Worm (Caenorhabditis elegans) whole organism, midembryonic: Measurements from ENCODE around the gene eif-2Bepsilon.

Experiments used
- T22C8.4 ChIP-seq: fragments of 200-800 bp; sonication (Bioruptor generic); IDR thresholded peaks from 2 replicates; pipeline ENCODE4 v1.3.6; 2022; ENCODE audit warnings: missing genetic modification characterization, missing compliant biosample characterization
- cog-1 ChIP-seq: sonication (generic microtip); optimal IDR thresholded peaks from 2 replicates; lab custom pipeline; 2016; ENCODE audit warnings: missing genetic modification characterization, missing compliant biosample characterization
- flt-1 ChIP-seq: fragments of 200-800 bp; sonication (Bioruptor generic); IDR thresholded peaks from 2 replicates; pipeline ENCODE4 v1.3.6; 2022; ENCODE audit warnings: missing genetic modification characterization, missing compliant biosample characterization
- klf-2 ChIP-seq: fragments of 200-800 bp; sonication (Bioruptor generic); conservative IDR thresholded peaks from 2 replicates; pipeline ENCODE4 v1.3.6; 2022; ENCODE audit warnings: missing genetic modification reagents, missing genetic modification characterization, missing compliant biosample characterization
- med-1 ChIP-seq: sonication (generic microtip); optimal IDR thresholded peaks from 2 replicates; lab custom pipeline; 2017; ENCODE audit warnings: missing genetic modification characterization, mild to moderate bottlenecking, missing compliant biosample characterization, antibody characterized with exemption, missing genetic modification reagents; ENCODE audit not compliant: insufficient read depth
- ref-1 ChIP-seq: fragments of 200-800 bp; sonication (Bioruptor generic); conservative IDR thresholded peaks from 2 replicates; pipeline ENCODE4 v1.3.6; 2022; ENCODE audit warnings: missing genetic modification reagents, missing genetic modification characterization, missing compliant biosample characterization
- tab-1 ChIP-seq: fragments of 200-800 bp; sonication (Bioruptor generic); IDR thresholded peaks from 2 replicates; pipeline ENCODE4 v1.3.6; 2022; ENCODE audit warnings: missing genetic modification characterization, missing compliant biosample characterization
- ztf-23 ChIP-seq: fragments of 200-800 bp; sonication (Bioruptor generic); IDR thresholded peaks from 2 replicates; pipeline ENCODE4 v1.3.6; 2022; ENCODE audit warnings: missing genetic modification reagents, missing genetic modification characterization, missing compliant biosample characterization
- ztf-29 ChIP-seq: fragments of 200-800 bp; sonication (Bioruptor generic); IDR thresholded peaks from 2 replicates; pipeline ENCODE4 v1.3.6; 2022; ENCODE audit warnings: missing genetic modification reagents, missing genetic modification characterization, missing compliant biosample characterization

Gene eif-2Bepsilon

DNA sequence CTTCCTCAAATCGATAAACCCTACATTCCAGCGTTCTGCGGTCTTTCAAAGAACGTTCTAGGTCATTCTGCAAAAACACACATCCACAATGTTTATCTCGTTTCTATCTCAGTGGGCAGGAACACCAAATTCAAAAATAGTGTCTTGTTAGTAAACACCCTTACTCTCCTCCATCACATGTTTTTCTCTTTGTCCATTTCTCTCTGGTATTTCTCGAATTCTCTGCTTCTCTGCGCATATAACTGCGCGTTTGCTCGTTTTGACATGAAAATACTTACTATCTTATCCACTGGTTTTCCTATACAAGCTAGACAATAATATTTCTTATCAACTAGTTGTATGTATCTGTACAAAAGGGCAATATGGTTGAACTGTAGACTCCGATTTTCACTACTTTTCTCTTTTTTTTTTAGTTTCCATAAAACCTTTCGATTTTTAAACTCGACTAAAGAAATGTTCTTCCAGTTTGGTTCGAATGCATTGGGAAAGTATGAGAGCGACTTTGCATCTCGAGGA lies 11.0 kb upstream of the eif-2Bepsilon start, which contains the start of gene pyr-1:
pyr-1 (plus strand) TSS at position 466 of the 516 bp plus-strand sequence.
- TF ChIP-seq cog-1 (no peak), med-1 (no peak), klf-2 (no peak), ztf-29 (GFP tag; lab: Robert Waterston, UW) (no peak), tab-1 (GFP tag; lab: Robert Waterston, UW) (no peak), ref-1 (no peak), T22C8.4 (GFP tag; lab: Robert Waterston, UW) (no peak), ztf-23 (no peak), flt-1 (GFP tag; lab: Robert Waterston, UW) (no peak)

DNA sequence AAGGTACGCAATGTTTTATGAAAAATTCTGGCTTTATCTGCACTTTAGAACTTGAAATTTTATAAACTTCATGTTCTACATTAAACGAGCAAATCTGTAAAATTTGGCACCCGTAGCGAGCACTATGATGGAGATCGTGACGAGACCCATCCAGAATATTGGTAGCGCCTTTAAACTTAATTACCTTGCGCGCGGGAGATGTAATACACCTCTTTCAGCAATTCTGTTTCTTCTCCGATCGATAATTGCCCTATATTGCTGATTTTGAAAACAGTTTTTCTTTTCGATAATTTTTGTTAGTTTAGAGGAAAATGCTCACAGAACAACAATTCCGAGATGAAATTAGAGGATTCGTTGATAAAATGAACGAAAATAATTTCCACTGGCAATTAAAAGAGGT lies 2.8 kb upstream of the eif-2Bepsilon start, which contains the start of gene atg-10:
atg-10 (plus strand) TSS at position 301 of the 400 bp plus-strand sequence.
- TF ChIP-seq cog-1 = no peak
- TF ChIP-seq ref-1 = no peak
- TF ChIP-seq ztf-29 (GFP tag; lab: Robert Waterston, UW) = no peak
- TF ChIP-seq T22C8.4 (GFP tag; lab: Robert Waterston, UW) = no peak
- no peak for TF ChIP-seq tab-1 (GFP tag; lab: Robert Waterston, UW)
- TF ChIP-seq klf-2 = no peak
- no peak for TF ChIP-seq ztf-23
- TF ChIP-seq med-1 = no peak
- TF ChIP-seq flt-1 (GFP tag; lab: Robert Waterston, UW) = no peak

DNA sequence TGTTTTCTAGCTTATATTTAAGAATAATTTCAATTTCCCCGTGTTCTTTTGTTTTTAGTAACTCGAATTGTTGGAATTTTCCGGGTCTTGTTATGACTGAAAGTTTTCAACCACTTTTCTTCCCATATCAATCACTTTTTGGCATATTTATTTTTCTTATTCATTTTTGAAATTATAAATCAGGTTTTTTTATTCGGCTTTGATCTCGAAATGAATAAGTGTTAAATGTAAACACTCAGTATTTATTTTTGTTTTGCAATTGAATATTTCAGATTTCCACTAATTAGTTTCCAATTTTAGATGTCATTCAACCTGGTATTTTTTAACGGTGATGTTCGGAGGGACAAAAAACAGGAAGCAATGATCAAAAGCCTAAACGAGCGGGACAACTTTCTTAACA lies 2.9 kb downstream of the eif-2Bepsilon start, which contains the start of gene etc-1:
etc-1 (plus strand) TSS at position 301 of the 400 bp plus-strand sequence.
- no peak for TF ChIP-seq med-1
- TF ChIP-seq flt-1 (GFP tag; lab: Robert Waterston, UW) = no peak
- TF ChIP-seq tab-1 (GFP tag; lab: Robert Waterston, UW) = no peak
- no peak for TF ChIP-seq ztf-23
- TF ChIP-seq T22C8.4 (GFP tag; lab: Robert Waterston, UW) = no peak
- TF ChIP-seq ztf-29 (GFP tag; lab: Robert Waterston, UW) = no peak
- no peak for TF ChIP-seq klf-2
- no peak for TF ChIP-seq cog-1
- no peak for TF ChIP-seq ref-1

DNA sequence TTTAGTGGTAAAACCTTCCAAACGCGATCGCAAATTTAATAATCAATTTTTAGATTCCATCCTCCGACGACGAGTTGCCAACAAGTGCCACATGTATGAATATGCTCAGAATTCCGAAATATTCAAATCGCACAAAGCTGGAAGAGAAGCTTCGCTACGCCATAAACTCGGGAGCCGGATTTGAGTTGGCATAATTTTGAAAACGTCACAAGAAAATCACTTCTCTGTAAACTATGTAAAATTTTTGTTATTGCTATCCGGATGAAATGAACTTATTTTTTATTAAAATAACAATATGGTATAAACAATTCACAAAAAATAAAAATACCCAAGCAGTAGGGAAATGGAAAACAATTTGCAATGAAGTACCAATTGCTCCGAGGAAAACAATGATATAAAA lies 7.2 kb downstream of the eif-2Bepsilon start:
- no peak for TF ChIP-seq T22C8.4 (GFP tag; lab: Robert Waterston, UW)
- TF ChIP-seq ztf-23 = no peak
- no peak for TF ChIP-seq klf-2

DNA sequence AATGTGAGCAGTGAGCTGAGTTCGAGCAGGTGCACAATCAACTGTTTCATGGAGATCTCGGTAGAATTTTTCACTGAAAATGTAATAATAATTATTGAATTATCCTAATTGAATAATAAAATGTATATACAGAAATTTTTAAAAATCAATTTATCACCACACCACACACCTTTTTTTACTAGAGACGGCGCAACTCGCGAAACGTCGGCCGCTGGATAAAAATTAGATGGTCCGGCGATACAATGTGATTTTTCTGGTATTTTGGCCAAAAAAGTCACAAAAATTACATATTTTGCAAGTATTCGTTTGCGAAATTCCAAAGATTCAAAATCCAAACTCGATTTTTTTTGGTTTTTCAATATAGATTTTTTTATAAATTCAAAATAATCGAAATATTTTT lies 9.2 kb downstream of the eif-2Bepsilon start:
- TF ChIP-seq ztf-29 (GFP tag; lab: Robert Waterston, UW) = no peak
- TF ChIP-seq cog-1 = no peak
- no peak for TF ChIP-seq med-1
- TF ChIP-seq ztf-23 = no peak
- no peak for TF ChIP-seq T22C8.4 (GFP tag; lab: Robert Waterston, UW)
- TF ChIP-seq flt-1 (GFP tag; lab: Robert Waterston, UW) = no peak
- no peak for TF ChIP-seq ref-1
- TF ChIP-seq klf-2 = no peak
- no peak for TF ChIP-seq tab-1 (GFP tag; lab: Robert Waterston, UW)

DNA sequence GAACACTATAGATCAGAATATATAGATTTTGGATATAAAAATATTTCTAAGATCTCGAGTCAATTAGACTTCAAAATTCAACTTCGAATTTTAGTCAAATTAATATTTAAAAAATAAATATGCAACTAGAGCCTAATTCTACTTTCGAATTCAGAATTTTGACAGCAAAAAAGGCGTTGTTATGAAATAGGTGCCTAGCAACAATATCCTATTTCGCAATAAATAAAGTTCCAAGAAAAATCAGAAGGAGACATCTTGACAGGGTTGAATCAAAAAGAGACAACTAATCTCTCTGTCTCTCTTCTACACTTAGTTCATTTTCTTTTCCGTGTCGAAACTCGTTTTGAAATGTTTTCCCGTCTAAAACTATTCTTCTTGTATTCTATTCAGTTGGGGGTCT lies 13.7 kb downstream of the eif-2Bepsilon start:
- TF ChIP-seq ref-1 = no peak
- no peak for TF ChIP-seq tab-1 (GFP tag; lab: Robert Waterston, UW)
- TF ChIP-seq ztf-29 (GFP tag; lab: Robert Waterston, UW) = no peak
- no peak for TF ChIP-seq T22C8.4 (GFP tag; lab: Robert Waterston, UW)
- TF ChIP-seq flt-1 (GFP tag; lab: Robert Waterston, UW) = no peak
- no peak for TF ChIP-seq ztf-23
- no peak for TF ChIP-seq cog-1
- TF ChIP-seq klf-2 = no peak

DNA sequence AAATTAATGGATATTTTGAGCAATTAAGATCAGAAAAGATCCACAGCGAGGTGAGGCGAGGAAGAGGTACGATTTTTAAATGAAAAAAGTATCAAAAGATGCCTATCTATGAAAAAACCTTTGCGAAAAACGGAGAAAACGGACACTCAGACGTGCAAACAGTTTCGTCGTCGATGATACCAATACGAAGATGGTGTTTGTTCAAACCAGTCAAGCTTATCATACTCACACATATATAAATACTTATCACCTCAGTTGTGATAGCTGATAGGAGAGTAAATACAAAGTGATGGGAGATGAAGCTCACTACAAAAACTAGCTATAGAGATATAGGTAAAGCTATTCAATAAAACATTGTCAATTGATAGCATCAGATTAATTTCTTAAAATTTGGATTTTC lies 18.1 kb downstream of the eif-2Bepsilon start:
- TF ChIP-seq ref-1 (no peak), T22C8.4 (GFP tag; lab: Robert Waterston, UW) (no peak), flt-1 (GFP tag; lab: Robert Waterston, UW) (no peak), cog-1 (no peak), ztf-23 (no peak), klf-2 (no peak), tab-1 (GFP tag; lab: Robert Waterston, UW) (no peak), med-1 (no peak)

DNA sequence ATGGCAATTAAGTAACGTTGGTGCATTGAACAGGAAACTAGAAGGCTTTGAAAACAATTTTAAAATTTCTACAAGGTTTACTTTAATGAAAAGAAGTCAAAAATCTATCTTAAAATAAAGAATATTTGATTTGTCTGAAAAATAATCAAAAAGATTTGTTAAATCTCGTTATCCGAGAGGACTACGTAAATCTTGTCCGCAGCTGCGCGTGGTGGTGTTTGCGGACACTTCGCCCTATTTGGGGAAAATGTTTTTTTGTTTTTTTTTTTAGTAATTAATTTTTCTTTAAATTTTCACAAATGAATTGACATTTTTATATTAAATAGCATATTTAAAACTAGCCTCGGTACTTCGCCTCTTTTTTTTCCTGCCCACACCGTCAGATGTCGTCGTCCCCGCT lies 22.3 kb downstream of the eif-2Bepsilon start:
- TF ChIP-seq med-1 (no peak), cog-1 (no peak), tab-1 (GFP tag; lab: Robert Waterston, UW) (no peak), ztf-23 (no peak), T22C8.4 (GFP tag; lab: Robert Waterston, UW) (no peak), flt-1 (GFP tag; lab: Robert Waterston, UW) (no peak)

DNA sequence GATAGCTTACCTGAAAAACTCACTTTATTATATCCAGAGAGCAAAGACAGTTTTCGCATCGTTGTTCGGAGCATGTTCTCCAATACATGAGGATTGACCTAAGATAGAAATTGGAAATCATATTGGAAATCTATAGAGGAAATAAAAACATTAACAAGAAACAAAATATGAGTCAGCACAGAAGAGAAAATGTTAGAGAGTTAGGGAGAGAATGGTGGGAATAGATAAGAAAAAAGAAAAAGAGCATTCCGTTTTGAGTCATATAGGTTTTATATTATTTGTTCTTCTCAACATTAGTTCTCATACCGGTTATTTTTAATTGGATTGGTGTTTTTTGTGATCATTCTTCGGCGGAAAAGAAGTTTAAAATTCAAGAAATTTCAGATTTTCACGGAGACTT lies 23.2 kb downstream of the eif-2Bepsilon start, which contains the start of gene hgap-2:
hgap-2 (minus strand) TSS at position 101 of the 400 bp plus-strand sequence.
- TF ChIP-seq med-1 (no peak), T22C8.4 (GFP tag; lab: Robert Waterston, UW) (no peak), flt-1 (GFP tag; lab: Robert Waterston, UW) (no peak), cog-1 (no peak), ztf-29 (GFP tag; lab: Robert Waterston, UW) (no peak), ref-1 (no peak), klf-2 (no peak), tab-1 (GFP tag; lab: Robert Waterston, UW) (no peak), ztf-23 (no peak)

DNA sequence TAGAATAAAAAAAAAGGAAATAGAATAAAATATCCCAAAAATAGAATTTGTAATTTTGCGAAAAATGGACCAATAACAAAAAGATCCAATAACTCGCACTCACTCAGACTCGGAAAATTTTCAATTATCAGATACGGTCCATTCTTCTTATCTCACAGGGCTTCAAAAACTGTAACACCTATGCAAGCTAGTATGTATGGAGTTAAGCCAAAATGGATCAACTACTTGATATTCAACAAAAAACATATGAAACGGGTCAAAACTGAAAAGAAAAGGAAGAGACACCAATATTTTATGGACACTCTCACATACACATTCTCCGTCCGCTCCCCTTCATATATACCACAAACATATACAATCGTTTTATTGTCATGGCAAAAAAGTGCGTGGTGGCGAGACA lies 24.0 kb downstream of the eif-2Bepsilon start, which contains the start of gene C34C6.9:
C34C6.9 (plus strand) TSS at position 301 of the 400 bp plus-strand sequence.
- TF ChIP-seq T22C8.4 (GFP tag; lab: Robert Waterston, UW) = no peak
- no peak for TF ChIP-seq ztf-23
- no peak for TF ChIP-seq cog-1
- no peak for TF ChIP-seq tab-1 (GFP tag; lab: Robert Waterston, UW)
- no peak for TF ChIP-seq ztf-29 (GFP tag; lab: Robert Waterston, UW)
- no peak for TF ChIP-seq ref-1
- no peak for TF ChIP-seq klf-2
- TF ChIP-seq flt-1 (GFP tag; lab: Robert Waterston, UW) = no peak
- TF ChIP-seq med-1 = no peak
